Fruit fly (Drosophila melanogaster): ENCODE results near the gene Crag.

The Crag gene

DNA sequence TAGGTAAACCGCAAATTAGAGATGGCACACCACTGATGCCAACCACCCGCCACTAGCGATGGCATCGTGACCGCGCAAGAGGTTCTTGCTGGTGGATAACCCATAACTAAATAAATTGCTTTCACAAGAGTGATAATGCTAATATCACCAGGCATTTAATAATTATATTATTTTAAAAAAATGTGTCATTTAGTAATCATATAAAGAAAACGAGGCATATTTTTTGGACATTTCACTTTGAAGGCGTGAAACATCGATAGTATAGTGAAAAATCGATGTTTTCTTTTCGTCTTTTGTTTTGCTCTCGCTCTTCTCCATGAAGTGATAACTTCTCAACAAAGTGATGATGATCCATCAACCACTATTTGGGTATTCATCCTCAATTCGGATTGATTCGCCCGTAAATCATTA is 33.1 kb upstream of the Crag start, which contains the start of gene IntS4 (continued):
- TF ChIP-seq Med (GFP tag) (peak; percentile 87), NFAT (GFP tag; IDR thresholded peaks at IDR 0.05) (peak; percentile 63), Camta (GFP tag; optimal IDR thresholded peaks at IDR 0.05) (peak; percentile 22), zen (tag; optimal IDR thresholded peaks at IDR 0.05) (peak; percentile 63), CG1832 (GFP tag; optimal IDR thresholded peaks at IDR 0.05) (no peak), Scr (GFP tag; IDR thresholded peaks at IDR 0.05; ENCODE audit: partially characterized antibody) (peak; percentile 97), CG12659 (GFP tag; optimal IDR thresholded peaks at IDR 0.05) (peak; percentile 65), CG10979 (tag; optimal IDR thresholded peaks at IDR 0.05) (peak; percentile 53), CG3065 (GFP tag; optimal IDR thresholded peaks at IDR 0.05) (no peak), CG4820 (GFP tag; optimal IDR thresholded peaks at IDR 0.05) (peak; percentile 37), CG4617 (GFP tag; optimal IDR thresholded peaks at IDR 0.05; ENCODE audit: borderline replicate concordance) (peak; percentile 51), CG11456 (GFP tag; IDR thresholded peaks at IDR 0.05) (peak; percentile 75; the same call in 2 of the 3 replicates), wdn (GFP tag; IDR thresholded peaks at IDR 0.05) (0 out of 2 replicates have a peak, but pooled peaks have one; percentile 17), CG17328 (GFP tag; IDR thresholded peaks at IDR 0.05) (peak; percentile 55), lbe (GFP tag; optimal IDR thresholded peaks at IDR 0.05) (peak; percentile 75), CG1603 (tag; optimal IDR thresholded peaks at IDR 0.05) (no peak), CG8478 (optimal IDR thresholded peaks at IDR 0.05) (no peak), Jarid2 (GFP tag; optimal IDR thresholded peaks at IDR 0.05) (no peak), wek (GFP tag; optimal IDR thresholded peaks at IDR 0.05) (no peak), HLHmδ (GFP tag; optimal IDR thresholded peaks at IDR 0.05) (no peak), B-H2 (GFP tag; optimal IDR thresholded peaks at IDR 0.05) (peak; percentile 79), btn (GFP tag; optimal IDR thresholded peaks at IDR 0.05) (no peak), CG12236 (GFP tag; optimal IDR thresholded peaks at IDR 0.05) (no peak), cg (GFP tag; optimal IDR thresholded peaks at IDR 0.05) (no peak), CG7372 (GFP tag; IDR thresholded peaks at IDR 0.05) (0 out of 2 replicates have a peak, but pooled peaks have one; percentile 36), gfzf (GFP tag; optimal IDR thresholded peaks at IDR 0.05) (peak; percentile 4), CG4707 (GFP tag; optimal IDR thresholded peaks at IDR 0.05) (no peak), phol (tag; optimal IDR thresholded peaks at IDR 0.05) (peak; percentile 71), bcd (GFP tag; optimal IDR thresholded peaks at IDR 0.05) (no peak), Dip3 (GFP tag; optimal IDR thresholded peaks at IDR 0.05) (peak; percentile 42), Hr39 (optimal IDR thresholded peaks at IDR 0.05) (no peak), C15 (GFP tag; IDR thresholded peaks at IDR 0.05) (no peak), PHDP (tag; optimal IDR thresholded peaks at IDR 0.05) (peak; percentile 44), CG15011 (GFP tag; optimal IDR thresholded peaks at IDR 0.05) (peak; percentile 24), CG11560 (tag; IDR thresholded peaks at IDR 0.05) (no peak), CG8089 (GFP tag; optimal IDR thresholded peaks at IDR 0.05) (no peak), CG16863 (GFP tag; optimal IDR thresholded peaks at IDR 0.05) (no peak), Sry-β (GFP tag; optimal IDR thresholded peaks at IDR 0.05) (peak; percentile 69), CG4730 (GFP tag; IDR thresholded peaks at IDR 0.05) (peak; percentile 38; the same call in 1 of the 2 replicates), stwl (tag; optimal IDR thresholded peaks at IDR 0.05) (peak; percentile 34), zf30C (GFP tag; optimal IDR thresholded peaks at IDR 0.05) (no peak), hkb (optimal IDR thresholded peaks at IDR 0.05) (no peak), hkb (GFP tag; IDR thresholded peaks at IDR 0.05) (peak; percentile 34; the same call in 1 of the 2 replicates), BtbVII (GFP tag; optimal IDR thresholded peaks at IDR 0.05) (peak; percentile 17), tll (GFP tag; optimal IDR thresholded peaks at IDR 0.05) (no peak), CG3838 (GFP tag; optimal IDR thresholded peaks at IDR 0.05) (peak; percentile 5), eve (GFP tag; optimal IDR thresholded peaks at IDR 0.05) (no peak), CG6765 (GFP tag; optimal IDR thresholded peaks at IDR 0.05) (no peak), zen2 (GFP tag; IDR thresholded peaks at IDR 0.05; ENCODE audit: partially characterized antibody) (peak; percentile 84; the same call in 2 of the 3 replicates), ash1 (GFP tag; optimal IDR thresholded peaks at IDR 0.05) (no peak), CG17912 (GFP tag; optimal IDR thresholded peaks at IDR 0.05) (no peak)

Measured in whole organism, embryonic.